Fruit fly (Drosophila melanogaster) Kc167 (cell line): ENCODE measurements around the gene CG46307.

ENCODE experiments used
- Myc ChIP-seq: fragments of >200 bp; optimal IDR thresholded peaks from 2 replicates; lab custom pipeline; 2017; ENCODE audit warnings: missing external identifiers
- h ChIP-seq: fragments of >200 bp; optimal IDR thresholded peaks from 3 replicates; lab custom pipeline; 2018; ENCODE audit warnings: missing external identifiers
- insv ChIP-seq: fragments of >200 bp; optimal IDR thresholded peaks from 3 replicates; lab custom pipeline; 2018; ENCODE audit warnings: missing external identifiers
- psq ChIP-seq: fragments of >200 bp; optimal IDR thresholded peaks from 2 replicates; lab custom pipeline; 2017; ENCODE audit warnings: missing external identifiers
- ttk ChIP-seq: sonication (Bioruptor generic); optimal IDR thresholded peaks from 2 replicates; lab custom pipeline; 2017; ENCODE audit warnings: missing external identifiers

dm6 chr2L:21148242-21148641, 43.9 kb downstream of the CG46307 start, which contains the start of gene del:
- TF ChIP-seq ttk, result no peak
- TF ChIP-seq psq (lab: Kevin White, UChicago), result no peak
- no peak for TF ChIP-seq h (lab: Kevin White, UChicago)
- no peak for TF ChIP-seq insv (lab: Kevin White, UChicago)
- no peak for TF ChIP-seq Myc (lab: Kevin White, UChicago)
